Worm (Caenorhabditis elegans): Measurements from ENCODE around the gene C04E6.4.

C04E6.4 gene

DNA sequence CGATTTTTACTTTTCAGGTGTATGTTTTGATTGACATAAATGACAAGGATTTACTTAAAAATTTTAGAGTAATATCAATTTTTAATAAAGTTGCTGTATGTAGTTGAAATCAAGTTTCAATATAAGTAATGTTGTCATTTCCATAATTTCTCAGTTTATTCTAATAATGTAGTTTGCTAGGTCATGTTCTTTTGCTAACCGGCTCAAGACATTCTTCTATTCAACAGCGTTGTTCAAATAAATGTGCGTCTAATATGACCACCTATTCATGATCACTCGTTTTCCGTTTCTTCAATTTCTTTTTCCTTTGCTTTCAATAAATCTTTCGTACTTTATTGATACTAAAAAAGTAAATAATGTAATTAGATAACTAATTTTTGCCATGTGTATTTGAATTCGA lies 27.1 kb upstream of the C04E6.4 start, which contains the start of gene C02G6.3:
Gene C02G6.3 (plus strand): TSS at position 301 of the 400 bp plus-strand sequence.
- TF ChIP-seq R02D3.7 (tag; optimal IDR thresholded peaks at IDR 0.05), result no peak
- TF ChIP-seq elt-2 (tag; optimal IDR thresholded peaks at IDR 0.05), result no peak
- no peak for TF ChIP-seq ztf-11 (tag; optimal IDR thresholded peaks at IDR 0.05)
- TF ChIP-seq sea-2 (GFP tag; optimal IDR thresholded peaks at IDR 0.05), result no peak
- no peak for TF ChIP-seq nhr-43 (tag; optimal IDR thresholded peaks at IDR 0.05; ENCODE audit: poor library complexity, severe bottlenecking)
- no peak for TF ChIP-seq fkh-10 (GFP tag; optimal IDR thresholded peaks at IDR 0.05)
- TF ChIP-seq nhr-25 (tag; optimal IDR thresholded peaks at IDR 0.05), result no peak
- no peak for TF ChIP-seq pqm-1 (tag; optimal IDR thresholded peaks at IDR 0.05)
- no peak for TF ChIP-seq nhr-67 (tag; optimal IDR thresholded peaks at IDR 0.05)
- TF ChIP-seq aly-2 (tag; optimal IDR thresholded peaks at IDR 0.05), result no peak
- TF ChIP-seq egl-5 (tag; optimal IDR thresholded peaks at IDR 0.05), result no peak
- no peak for TF ChIP-seq mml-1 (tag; optimal IDR thresholded peaks at IDR 0.05)
- no peak for TF ChIP-seq jun-1 (tag; optimal IDR thresholded peaks at IDR 0.05)
- TF ChIP-seq tbx-2 (tag; optimal IDR thresholded peaks at IDR 0.05), result no peak
- TF ChIP-seq elt-1 (tag; optimal IDR thresholded peaks at IDR 0.05), result no peak
- no peak for TF ChIP-seq nhr-28 (tag; optimal IDR thresholded peaks at IDR 0.05)

DNA sequence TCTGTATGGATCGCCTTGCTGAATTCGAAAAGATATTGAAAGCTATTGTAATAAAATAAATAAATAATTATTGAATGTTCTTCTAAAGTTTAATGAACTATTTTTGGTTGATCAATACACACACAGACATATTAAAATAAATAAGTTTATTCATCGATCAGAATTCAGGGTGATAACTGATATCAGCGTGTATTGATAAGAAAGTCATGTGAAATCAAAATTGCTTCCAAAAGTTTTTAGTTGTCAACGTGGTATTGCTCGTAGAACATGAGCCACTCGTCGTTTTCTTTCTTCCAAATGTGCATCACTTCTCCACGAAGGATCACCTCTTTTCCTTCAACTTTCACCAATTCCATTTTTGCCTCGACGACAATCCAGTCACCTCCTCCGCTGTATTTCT lies 24.8 kb upstream of the C04E6.4 start:
- TF ChIP-seq pqm-1 (tag; optimal IDR thresholded peaks at IDR 0.05) (peak; percentile 75), elt-2 (tag; optimal IDR thresholded peaks at IDR 0.05) (peak; percentile 66), lin-39 (tag; optimal IDR thresholded peaks at IDR 0.05) (no peak), ceh-82 (tag; optimal IDR thresholded peaks at IDR 0.05) (no peak)

DNA sequence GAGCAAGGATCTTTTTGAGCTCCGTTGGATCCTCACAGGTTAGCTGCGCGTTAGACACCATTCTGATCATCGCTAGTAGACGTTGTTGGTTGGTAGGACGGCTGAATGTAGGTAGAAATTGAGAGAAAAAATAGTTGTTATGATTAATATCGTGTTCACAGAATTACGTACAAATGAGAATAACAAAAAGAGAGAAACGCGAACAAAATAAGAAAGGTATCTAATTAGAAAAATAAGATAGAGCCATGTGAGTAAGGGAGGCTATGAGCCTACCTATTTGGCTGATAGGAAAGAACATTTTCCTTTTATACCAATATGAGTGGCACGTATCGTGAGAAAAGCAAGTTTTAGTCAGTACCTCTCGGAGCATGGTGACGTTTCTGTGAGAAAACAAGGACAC lies 23.5 kb upstream of the C04E6.4 start, which contains the start of gene C04E6.8:
Gene C04E6.8 (minus strand): TSS at position 101 of the 400 bp plus-strand sequence.
- TF ChIP-seq pqm-1 (tag; optimal IDR thresholded peaks at IDR 0.05), result no peak
- TF ChIP-seq nhr-28 (tag; optimal IDR thresholded peaks at IDR 0.05), result no peak
- no peak for TF ChIP-seq aly-2 (tag; optimal IDR thresholded peaks at IDR 0.05)
- no peak for TF ChIP-seq nhr-12 (tag; optimal IDR thresholded peaks at IDR 0.05)
- no peak for TF ChIP-seq ama-1 (optimal IDR thresholded peaks at IDR 0.05)
- TF ChIP-seq sea-2 (GFP tag; optimal IDR thresholded peaks at IDR 0.05), result no peak
- no peak for TF ChIP-seq eor-1 (tag; optimal IDR thresholded peaks at IDR 0.05)
- no peak for TF ChIP-seq ceh-9 (tag; optimal IDR thresholded peaks at IDR 0.05)
- TF ChIP-seq nfya-1 (tag; optimal IDR thresholded peaks at IDR 0.05; ENCODE audit: insufficient read depth), result no peak
- TF ChIP-seq nhr-23 (tag; optimal IDR thresholded peaks at IDR 0.05), result no peak
- TF ChIP-seq nhr-11 (tag; optimal IDR thresholded peaks at IDR 0.05), result no peak
- no peak for TF ChIP-seq nhr-43 (tag; optimal IDR thresholded peaks at IDR 0.05; ENCODE audit: poor library complexity, severe bottlenecking)
- no peak for TF ChIP-seq nhr-77 (tag; optimal IDR thresholded peaks at IDR 0.05)
- no peak for TF ChIP-seq lin-15B (tag; optimal IDR thresholded peaks at IDR 0.05)
- TF ChIP-seq mdl-1 (tag; optimal IDR thresholded peaks at IDR 0.05), result no peak
- TF ChIP-seq daf-12 (tag; optimal IDR thresholded peaks at IDR 0.05), result no peak
- no peak for TF ChIP-seq elt-3 (tag; optimal IDR thresholded peaks at IDR 0.05)
- no peak for TF ChIP-seq tbx-2 (tag; optimal IDR thresholded peaks at IDR 0.05)

DNA sequence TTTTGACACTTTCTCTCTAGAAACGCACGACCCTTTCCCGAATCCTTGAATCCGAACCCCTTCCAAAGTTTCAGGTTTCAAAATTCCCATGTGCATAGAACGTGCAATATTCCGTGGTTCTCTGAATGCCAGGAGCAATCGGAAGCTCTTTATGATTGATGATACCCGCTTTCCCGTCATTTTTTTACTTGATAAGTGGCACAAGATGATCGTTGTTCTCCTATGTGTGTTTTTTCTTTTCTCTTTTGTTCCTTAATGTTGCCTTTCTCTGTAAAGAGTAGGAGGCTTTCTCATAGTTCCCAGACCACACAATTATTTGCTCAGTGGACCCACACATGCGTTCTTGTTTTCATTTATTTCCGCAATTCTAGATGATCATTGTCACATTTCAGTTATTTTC lies 18.4 kb upstream of the C04E6.4 start:
- TF ChIP-seq lin-39 (tag; optimal IDR thresholded peaks at IDR 0.05) (peak; percentile 79), nhr-237 (tag; optimal IDR thresholded peaks at IDR 0.05) (no peak)

DNA sequence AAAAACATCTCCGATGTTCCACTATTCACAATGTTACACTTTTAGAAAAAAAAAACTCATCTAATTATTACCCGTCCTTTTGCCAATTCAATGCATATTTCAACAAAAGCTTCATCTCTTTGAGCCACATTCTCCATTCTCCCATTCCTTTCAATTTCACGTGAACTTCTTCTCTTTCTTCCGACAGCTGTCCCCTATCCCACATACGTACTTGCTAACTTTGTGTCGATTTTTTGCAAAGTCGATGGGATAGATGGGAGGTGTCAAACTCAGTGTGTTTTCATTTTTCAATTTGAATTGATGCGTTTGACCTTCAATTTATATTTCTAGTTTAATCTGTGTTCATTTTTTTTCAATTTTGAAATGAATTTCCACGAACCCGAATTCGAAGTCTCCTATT lies 16.0 kb upstream of the C04E6.4 start:
- TF ChIP-seq ztf-11 (tag; optimal IDR thresholded peaks at IDR 0.05) (no peak), egl-27 (tag; optimal IDR thresholded peaks at IDR 0.05) (no peak), ceh-82 (tag; optimal IDR thresholded peaks at IDR 0.05) (no peak), ceh-9 (tag; optimal IDR thresholded peaks at IDR 0.05) (no peak), ceh-28 (tag; optimal IDR thresholded peaks at IDR 0.05) (no peak), elt-2 (tag; optimal IDR thresholded peaks at IDR 0.05) (no peak)

DNA sequence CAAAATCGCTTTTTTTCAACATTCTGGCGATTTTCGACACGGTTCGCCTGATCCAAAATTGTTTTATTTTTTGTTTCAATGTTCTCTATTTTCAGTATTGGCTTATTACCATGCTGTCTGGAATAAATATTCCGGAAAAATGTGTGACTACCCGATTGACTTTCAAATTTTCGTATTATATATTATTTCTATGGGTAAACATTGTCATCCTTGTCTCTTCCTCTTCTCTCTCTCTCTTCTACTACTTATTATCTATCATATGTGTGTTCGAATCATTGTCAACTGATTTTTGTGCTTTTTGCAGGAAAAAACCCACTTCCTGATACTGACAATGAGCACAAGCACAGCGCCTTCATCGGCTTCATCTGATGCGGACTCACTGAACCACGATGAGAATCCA lies 14.2 kb upstream of the C04E6.4 start, which contains the start of gene C04E6.7:
Gene C04E6.7 (plus strand): TSS at position 301 of the 400 bp plus-strand sequence.
- no peak for TF ChIP-seq lin-15B (tag; optimal IDR thresholded peaks at IDR 0.05)
- no peak for TF ChIP-seq mdl-1 (tag; optimal IDR thresholded peaks at IDR 0.05)
- no peak for TF ChIP-seq R02D3.7 (tag; optimal IDR thresholded peaks at IDR 0.05)
- TF ChIP-seq nfya-1 (tag; optimal IDR thresholded peaks at IDR 0.05; ENCODE audit: insufficient read depth), result no peak
- no peak for TF ChIP-seq nhr-237 (tag; optimal IDR thresholded peaks at IDR 0.05)
- no peak for TF ChIP-seq fkh-10 (GFP tag; optimal IDR thresholded peaks at IDR 0.05)
- no peak for TF ChIP-seq ceh-28 (tag; optimal IDR thresholded peaks at IDR 0.05)
- no peak for TF ChIP-seq pha-4 (tag; optimal IDR thresholded peaks at IDR 0.05)
- no peak for TF ChIP-seq hmg-11 (tag; optimal IDR thresholded peaks at IDR 0.05)
- no peak for TF ChIP-seq nhr-77 (tag; optimal IDR thresholded peaks at IDR 0.05)
- TF ChIP-seq nhr-12 (tag; optimal IDR thresholded peaks at IDR 0.05), result no peak
- no peak for TF ChIP-seq zag-1 (tag; optimal IDR thresholded peaks at IDR 0.05)
- no peak for TF ChIP-seq ztf-4 (tag; optimal IDR thresholded peaks at IDR 0.05)
